Worm (Caenorhabditis elegans): Measurements from ENCODE around the gene F10E9.1.

Gene F10E9.1

DNA sequence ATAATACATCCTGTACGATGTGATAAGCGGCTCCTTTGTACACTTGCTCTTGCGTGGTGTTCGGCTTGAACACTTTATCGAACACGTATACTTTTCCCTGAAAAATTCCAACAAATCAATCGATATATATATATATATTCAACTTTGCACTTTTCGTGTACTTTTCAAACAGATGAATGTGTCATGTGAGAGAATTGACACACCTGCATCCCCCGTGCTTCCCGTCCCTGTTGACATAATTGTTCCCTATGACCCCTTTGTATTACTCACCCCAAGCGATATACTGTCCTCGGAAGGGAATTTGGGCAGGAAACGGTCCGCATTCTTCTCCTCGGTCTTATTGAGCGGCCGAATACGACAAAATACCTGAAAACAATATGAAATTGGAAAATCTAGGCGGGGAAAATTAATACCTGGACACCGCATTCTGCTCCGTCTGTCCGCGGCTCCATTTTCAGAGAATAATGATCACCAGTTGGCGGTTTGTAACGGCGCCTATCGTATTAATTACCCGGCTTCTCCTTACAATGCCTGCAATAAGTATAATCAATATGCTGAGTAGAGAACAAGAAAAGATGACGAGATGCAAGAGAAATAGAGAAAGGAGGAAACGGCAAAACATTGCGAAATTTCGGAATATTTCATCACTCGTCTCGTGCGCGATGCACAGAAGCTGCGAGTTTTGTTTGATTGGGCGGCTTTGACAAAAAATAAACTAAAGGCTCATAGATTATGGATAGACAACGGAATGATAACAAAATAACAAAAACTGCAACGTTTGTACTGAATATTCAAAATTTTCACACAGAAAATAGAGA is 31.9 kb downstream of the F10E9.1 start, which contains the start of gene unc-116:
unc-116 (minus strand) TSS at position 531 of the 818 bp plus-strand sequence.
- no peak for TF ChIP-seq unc-86 (tag; optimal IDR thresholded peaks at IDR 0.05)
- TF ChIP-seq hlh-6 (tag; optimal IDR thresholded peaks at IDR 0.05), result no peak
- peak; percentile 11; the same call in 1 of the 2 replicates for TF ChIP-seq sox-2 (GFP tag; IDR thresholded peaks at IDR 0.05)
- TF ChIP-seq unc-55 (GFP tag; optimal IDR thresholded peaks at IDR 0.05), result peak; percentile 59
- TF ChIP-seq hlh-30 (tag; optimal IDR thresholded peaks at IDR 0.05; ENCODE audit: insufficient read depth), result peak; percentile 86
- TF ChIP-seq tbx-7 (tag; optimal IDR thresholded peaks at IDR 0.05), result no peak
- TF ChIP-seq ceh-6 (GFP tag; optimal IDR thresholded peaks at IDR 0.05), result no peak
- TF ChIP-seq elt-2 (tag; optimal IDR thresholded peaks at IDR 0.05), result no peak
- TF ChIP-seq C08G9.2 (tag; optimal IDR thresholded peaks at IDR 0.05), result no peak
- no peak for TF ChIP-seq fkh-10 (GFP tag; optimal IDR thresholded peaks at IDR 0.05)
- no peak for TF ChIP-seq ref-2 (tag; optimal IDR thresholded peaks at IDR 0.05)
- TF ChIP-seq ceh-9 (tag; optimal IDR thresholded peaks at IDR 0.05), result no peak
- TF ChIP-seq rnt-1 (tag; optimal IDR thresholded peaks at IDR 0.05), result no peak
- TF ChIP-seq syd-9 (tag; optimal IDR thresholded peaks at IDR 0.05), result no peak
- no peak for TF ChIP-seq fax-1 (tag; optimal IDR thresholded peaks at IDR 0.05)
- no peak for TF ChIP-seq nhr-11 (tag; optimal IDR thresholded peaks at IDR 0.05)
- peak; percentile 20 for TF ChIP-seq nfya-1 (tag; optimal IDR thresholded peaks at IDR 0.05)
- TF ChIP-seq ceh-18 (tag; optimal IDR thresholded peaks at IDR 0.05), result no peak
- TF ChIP-seq ceh-31 (tag; optimal IDR thresholded peaks at IDR 0.05), result peak; percentile 5
- peak; percentile 44 for TF ChIP-seq ceh-48 (tag; optimal IDR thresholded peaks at IDR 0.05)
- peak; percentile 3 for TF ChIP-seq unc-42 (tag; optimal IDR thresholded peaks at IDR 0.05)
- peak; percentile 47 for TF ChIP-seq ama-1 (optimal IDR thresholded peaks at IDR 0.05)

DNA sequence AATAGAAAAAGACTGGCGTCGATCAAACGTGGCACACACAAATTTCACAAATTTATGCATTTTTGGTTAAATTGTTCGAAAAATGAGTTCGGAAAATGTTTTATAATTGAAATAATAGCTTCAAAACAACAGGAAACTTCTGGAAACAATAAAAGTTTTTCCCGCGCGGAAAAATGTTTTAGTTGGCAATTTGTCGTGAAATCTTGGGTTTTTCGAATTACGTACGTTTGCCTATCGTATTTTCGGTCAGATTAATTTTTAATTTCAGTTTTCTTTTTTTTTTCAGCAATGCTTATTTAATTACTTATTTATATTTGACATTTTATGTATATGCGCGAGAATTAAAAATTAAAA is 32.5 kb downstream of the F10E9.1 start:
- no peak for TF ChIP-seq eyg-1 (tag; optimal IDR thresholded peaks at IDR 0.05)
- no peak for TF ChIP-seq dve-1 (tag; optimal IDR thresholded peaks at IDR 0.05)
- TF ChIP-seq ceh-14 (tag; optimal IDR thresholded peaks at IDR 0.05), result no peak
- no peak for TF ChIP-seq nhr-11 (tag; optimal IDR thresholded peaks at IDR 0.05)
- no peak for TF ChIP-seq elt-2 (tag; optimal IDR thresholded peaks at IDR 0.05)
- TF ChIP-seq T23F11.4 (GFP tag; optimal IDR thresholded peaks at IDR 0.05), result no peak
- TF ChIP-seq hlh-30 (tag; optimal IDR thresholded peaks at IDR 0.05; ENCODE audit: insufficient read depth), result no peak
- no peak for TF ChIP-seq ceh-22 (tag; optimal IDR thresholded peaks at IDR 0.05)
- TF ChIP-seq odd-2 (tag; optimal IDR thresholded peaks at IDR 0.05), result no peak
- no peak for TF ChIP-seq ceh-45 (GFP tag; IDR thresholded peaks at IDR 0.05)
- no peak for TF ChIP-seq gmeb-2 (tag; optimal IDR thresholded peaks at IDR 0.05)
- no peak for TF ChIP-seq pax-1 (tag; optimal IDR thresholded peaks at IDR 0.05)
- no peak for TF ChIP-seq ceh-6 (GFP tag; optimal IDR thresholded peaks at IDR 0.05)
- TF ChIP-seq ceh-34 (tag; optimal IDR thresholded peaks at IDR 0.05), result no peak
- TF ChIP-seq nfya-1 (tag; optimal IDR thresholded peaks at IDR 0.05), result no peak
- no peak for TF ChIP-seq K09A11.1 (tag; optimal IDR thresholded peaks at IDR 0.05; ENCODE audit: insufficient read depth)
- no peak for TF ChIP-seq dmd-4 (tag; optimal IDR thresholded peaks at IDR 0.05; ENCODE audit: borderline replicate concordance)
- no peak for TF ChIP-seq unc-3 (GFP tag; conservative IDR thresholded peaks at IDR 0.05)
- no peak for TF ChIP-seq unc-3 (tag; optimal IDR thresholded peaks at IDR 0.05)
- TF ChIP-seq fkh-10 (GFP tag; optimal IDR thresholded peaks at IDR 0.05), result no peak
- TF ChIP-seq sox-2 (GFP tag; IDR thresholded peaks at IDR 0.05), result no peak

DNA sequence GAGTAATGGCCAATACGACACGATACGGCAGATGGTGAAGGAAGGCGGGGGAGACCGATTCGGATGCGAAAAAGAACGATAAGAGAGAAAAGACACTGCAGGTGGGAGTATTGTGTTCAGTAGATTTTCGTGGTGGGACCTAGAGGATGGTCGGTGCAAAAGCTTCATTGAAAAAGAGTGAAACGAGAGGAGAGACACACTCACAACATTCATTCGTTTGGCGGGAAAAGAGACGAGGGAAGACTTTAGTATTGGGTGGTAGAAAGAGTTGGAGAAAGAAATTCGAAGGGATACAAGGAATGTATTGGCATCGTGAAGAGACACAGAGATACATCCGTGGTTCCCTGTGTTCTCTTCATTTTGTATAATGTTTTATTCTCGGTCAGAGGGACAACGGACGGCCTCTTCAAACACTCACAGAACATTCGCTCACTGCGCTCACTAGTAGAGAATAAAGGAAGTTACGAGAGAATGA is 33.5 kb downstream of the F10E9.1 start:
- TF ChIP-seq ceh-30 (tag; optimal IDR thresholded peaks at IDR 0.05) (no peak), ceh-19 (GFP tag; optimal IDR thresholded peaks at IDR 0.05) (no peak), elt-2 (tag; optimal IDR thresholded peaks at IDR 0.05) (peak; percentile 14), ceh-48 (tag; optimal IDR thresholded peaks at IDR 0.05) (no peak), ceh-18 (tag; optimal IDR thresholded peaks at IDR 0.05) (peak; percentile 81), nfya-1 (tag; optimal IDR thresholded peaks at IDR 0.05) (peak; percentile 87), lin-11 (tag; optimal IDR thresholded peaks at IDR 0.05) (peak; percentile 8), pros-1 (tag; optimal IDR thresholded peaks at IDR 0.05) (peak; percentile 40), madf-2 (tag; optimal IDR thresholded peaks at IDR 0.05) (no peak), unc-42 (tag; optimal IDR thresholded peaks at IDR 0.05) (peak; percentile 55), ceh-2 (tag; optimal IDR thresholded peaks at IDR 0.05) (peak; percentile 39), ref-2 (tag; optimal IDR thresholded peaks at IDR 0.05) (peak; percentile 26), tbx-2 (tag; optimal IDR thresholded peaks at IDR 0.05) (peak; percentile 60), ceh-34 (tag; optimal IDR thresholded peaks at IDR 0.05) (peak; percentile 70), ceh-14 (tag; optimal IDR thresholded peaks at IDR 0.05) (peak; percentile 37), ceh-24 (tag; optimal IDR thresholded peaks at IDR 0.05) (no peak), ceh-31 (tag; optimal IDR thresholded peaks at IDR 0.05) (peak; percentile 85), hlh-6 (tag; optimal IDR thresholded peaks at IDR 0.05) (peak; percentile 25), unc-55 (GFP tag; optimal IDR thresholded peaks at IDR 0.05) (peak; percentile 14), eyg-1 (tag; optimal IDR thresholded peaks at IDR 0.05) (peak; percentile 55), ahr-1 (tag; optimal IDR thresholded peaks at IDR 0.05) (no peak), hlh-30 (tag; optimal IDR thresholded peaks at IDR 0.05; ENCODE audit: insufficient read depth) (peak; percentile 10), tbx-7 (tag; optimal IDR thresholded peaks at IDR 0.05) (peak; percentile 37), sdc-2 (tag; optimal IDR thresholded peaks at IDR 0.05) (peak; percentile 7)
